Fruit fly (Drosophila melanogaster): ENCODE data around the gene CG34293.

DNA sequence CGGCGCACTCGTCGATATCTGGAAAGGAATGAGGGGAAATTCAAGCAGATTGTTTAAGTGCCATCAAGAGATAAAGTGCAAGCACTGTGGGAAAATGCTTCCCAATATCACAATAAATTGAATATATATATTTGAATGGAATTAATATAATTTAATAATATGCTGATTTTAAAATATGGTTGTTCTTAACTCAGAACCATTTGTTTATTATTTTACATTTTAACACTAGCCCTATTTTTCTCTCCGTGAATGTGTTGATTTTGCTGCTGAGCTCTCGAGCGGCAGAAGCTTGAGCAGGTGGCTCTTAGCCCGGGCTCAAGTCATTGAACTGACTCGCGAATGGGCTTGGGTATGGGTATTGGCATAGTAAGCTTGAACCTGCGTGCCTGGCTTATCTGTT is 12.2 kb upstream of the CG34293 start:
- TF ChIP-seq h (optimal IDR thresholded peaks at IDR 0.05), result no peak
- TF ChIP-seq Myc (optimal IDR thresholded peaks at IDR 0.05), result no peak
